Worm (Caenorhabditis elegans): ENCODE results near the gene F21G4.6.
A peak's percentile ranks its signal among the peaks of the same experiment; 100 is the strongest.

F21G4.6 gene

ce11 chrX:9917362-9917761 lies at the start of gene F21G4.6:
Gene F21G4.6 (minus strand): TSS chrX:9917448.
- TF ChIP-seq tbx-8 (GFP tag; optimal IDR thresholded peaks at IDR 0.05) (no peak), lin-13 (tag; optimal IDR thresholded peaks at IDR 0.05) (no peak), snpc-4 (tag; optimal IDR thresholded peaks at IDR 0.05) (no peak), unc-39 (tag; optimal IDR thresholded peaks at IDR 0.05) (no peak), nhr-237 (tag; optimal IDR thresholded peaks at IDR 0.05) (no peak), M03D4.4 (tag; optimal IDR thresholded peaks at IDR 0.05) (no peak), ceh-43 (GFP tag; optimal IDR thresholded peaks at IDR 0.05) (no peak), elt-3 (tag; optimal IDR thresholded peaks at IDR 0.05) (no peak), zip-8 (tag; optimal IDR thresholded peaks at IDR 0.05) (no peak), pha-4 (tag; optimal IDR thresholded peaks at IDR 0.05) (no peak), sptf-1 (tag; optimal IDR thresholded peaks at IDR 0.05) (no peak), hlh-1 (tag; optimal IDR thresholded peaks at IDR 0.05) (no peak), ztf-11 (tag; optimal IDR thresholded peaks at IDR 0.05) (no peak), flh-1 (GFP tag; optimal IDR thresholded peaks at IDR 0.05) (no peak)

ce11 chrX:9965275-9965674 lies 48.0 kb upstream of the F21G4.6 start, which contains the start of gene pssy-1:
Gene pssy-1 (plus strand): TSS chrX:9965592.
- TF ChIP-seq nhr-76 (tag; optimal IDR thresholded peaks at IDR 0.05) (no peak), mab-5 (tag; optimal IDR thresholded peaks at IDR 0.05) (no peak), elt-1 (tag; optimal IDR thresholded peaks at IDR 0.05; ENCODE audit: borderline replicate concordance, insufficient read depth) (peak; percentile 64), ceh-43 (GFP tag; optimal IDR thresholded peaks at IDR 0.05) (no peak), unc-39 (tag; optimal IDR thresholded peaks at IDR 0.05) (no peak), mep-1 (tag; optimal IDR thresholded peaks at IDR 0.05) (no peak), lin-13 (tag; optimal IDR thresholded peaks at IDR 0.05) (no peak), nhr-28 (tag; optimal IDR thresholded peaks at IDR 0.05) (no peak)

DNA sequence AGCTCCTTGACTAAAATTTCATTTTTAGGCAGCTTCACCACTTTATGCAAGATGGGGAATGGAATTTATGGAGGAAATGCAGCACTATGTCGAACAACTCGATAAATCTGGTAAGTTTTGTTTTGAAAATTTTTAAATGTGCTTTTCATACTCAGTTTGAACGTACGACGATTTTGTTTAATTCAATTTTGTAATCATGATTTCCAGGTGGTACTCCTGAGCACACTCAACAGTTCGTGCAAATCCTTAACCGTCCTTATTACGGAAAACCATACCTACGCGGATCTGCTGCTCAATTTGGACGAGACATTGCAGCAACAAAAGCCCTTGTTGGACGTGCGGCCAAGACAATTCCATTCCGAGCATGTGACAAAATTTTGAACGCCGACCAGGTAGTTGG lies 45.3 kb upstream of the F21G4.6 start:
- TF ChIP-seq unc-62 (GFP tag; optimal IDR thresholded peaks at IDR 0.05) (no peak), M03D4.4 (tag; optimal IDR thresholded peaks at IDR 0.05) (no peak), blmp-1 (tag; optimal IDR thresholded peaks at IDR 0.05) (no peak), elt-3 (tag; optimal IDR thresholded peaks at IDR 0.05) (no peak), elt-1 (tag; optimal IDR thresholded peaks at IDR 0.05; ENCODE audit: borderline replicate concordance, insufficient read depth) (no peak), cnd-1 (tag; optimal IDR thresholded peaks at IDR 0.05) (no peak), mep-1 (tag; optimal IDR thresholded peaks at IDR 0.05) (no peak), tbx-8 (GFP tag; optimal IDR thresholded peaks at IDR 0.05) (no peak), lin-32 (GFP tag; optimal IDR thresholded peaks at IDR 0.05) (no peak), ham-2 (GFP tag; optimal IDR thresholded peaks at IDR 0.05) (no peak), nhr-28 (tag; optimal IDR thresholded peaks at IDR 0.05) (no peak), ceh-83 (GFP tag; optimal IDR thresholded peaks at IDR 0.05) (no peak)

ce11 chrX:9958561-9958960 lies 41.3 kb upstream of the F21G4.6 start, which contains the start of gene ZC506.1:
Gene ZC506.1 (plus strand): TSS chrX:9958960.
- TF ChIP-seq ztf-11 (tag; optimal IDR thresholded peaks at IDR 0.05) (peak; percentile 83), flh-1 (GFP tag; optimal IDR thresholded peaks at IDR 0.05) (no peak), elt-1 (tag; optimal IDR thresholded peaks at IDR 0.05; ENCODE audit: borderline replicate concordance, insufficient read depth) (no peak), ham-2 (GFP tag; optimal IDR thresholded peaks at IDR 0.05) (peak; percentile 8), pha-4 (tag; optimal IDR thresholded peaks at IDR 0.05) (peak; percentile 94), tbx-8 (GFP tag; optimal IDR thresholded peaks at IDR 0.05) (no peak), cnd-1 (tag; optimal IDR thresholded peaks at IDR 0.05) (peak; percentile 83), mep-1 (tag; optimal IDR thresholded peaks at IDR 0.05) (peak; percentile 98), snpc-4 (tag; optimal IDR thresholded peaks at IDR 0.05) (no peak), mab-5 (tag; optimal IDR thresholded peaks at IDR 0.05) (no peak), lsy-2 (tag; optimal IDR thresholded peaks at IDR 0.05) (peak; percentile 73), elt-3 (tag; optimal IDR thresholded peaks at IDR 0.05) (peak; percentile 22), unc-39 (tag; optimal IDR thresholded peaks at IDR 0.05) (no peak), mls-2 (tag; optimal IDR thresholded peaks at IDR 0.05) (peak; percentile 87), zip-8 (tag; optimal IDR thresholded peaks at IDR 0.05) (no peak), ceh-39 (tag; optimal IDR thresholded peaks at IDR 0.05) (peak; percentile 89), M03D4.4 (tag; optimal IDR thresholded peaks at IDR 0.05) (peak; percentile 70), ces-1 (GFP tag; optimal IDR thresholded peaks at IDR 0.05) (peak; percentile 81), ceh-83 (GFP tag; optimal IDR thresholded peaks at IDR 0.05) (no peak), bed-3 (GFP tag; optimal IDR thresholded peaks at IDR 0.05) (no peak), drap-1 (GFP tag; optimal IDR thresholded peaks at IDR 0.05) (peak; percentile 76), nhr-76 (tag; optimal IDR thresholded peaks at IDR 0.05) (no peak), nhr-28 (tag; optimal IDR thresholded peaks at IDR 0.05) (no peak), nhr-2 (tag; optimal IDR thresholded peaks at IDR 0.05) (no peak), unc-120 (tag; optimal IDR thresholded peaks at IDR 0.05; ENCODE audit: poor library complexity, severe bottlenecking) (peak; percentile 78), sem-2 (GFP tag; optimal IDR thresholded peaks at IDR 0.05) (no peak), lin-32 (GFP tag; optimal IDR thresholded peaks at IDR 0.05) (no peak), nhr-12 (tag; optimal IDR thresholded peaks at IDR 0.05) (no peak), blmp-1 (tag; optimal IDR thresholded peaks at IDR 0.05) (no peak), lin-13 (tag; optimal IDR thresholded peaks at IDR 0.05) (peak; percentile 89), ceh-43 (GFP tag; optimal IDR thresholded peaks at IDR 0.05) (peak; percentile 10), unc-62 (GFP tag; optimal IDR thresholded peaks at IDR 0.05) (peak; percentile 82), sptf-1 (tag; optimal IDR thresholded peaks at IDR 0.05) (peak; percentile 81), nhr-237 (tag; optimal IDR thresholded peaks at IDR 0.05) (peak; percentile 90), hlh-1 (tag; optimal IDR thresholded peaks at IDR 0.05) (peak; percentile 84)
